Fruit fly (Drosophila melanogaster) whole organism, pupa: ENCODE results near the gene Sox102F.

ENCODE experiments used
- CG13204 ChIP-seq: fragments of 200-800 bp; sonication (Bioruptor generic); optimal IDR thresholded peaks from 2 replicates; lab custom pipeline; 2018; ENCODE audit warnings: missing biosample characterization, mild to moderate bottlenecking, missing genetic modification characterization, moderate library complexity
- CG15710 ChIP-seq: fragments of 200-800 bp; sonication (Bioruptor generic); optimal IDR thresholded peaks from 2 replicates; lab custom pipeline; 2018; ENCODE audit warnings: missing biosample characterization, mild to moderate bottlenecking, missing genetic modification characterization, moderate library complexity
- CG8159 ChIP-seq: fragments of 200-800 bp; sonication (Bioruptor generic); optimal IDR thresholded peaks from 3 replicates; lab custom pipeline; 2018; ENCODE audit warnings: missing biosample characterization, mild to moderate bottlenecking, missing genetic modification characterization, moderate library complexity
- EcR ChIP-seq: fragments of 200-800 bp; sonication (Bioruptor generic); optimal IDR thresholded peaks from 3 replicates; lab custom pipeline; 2019; ENCODE audit warnings: missing biosample characterization, missing genetic modification characterization, mild to moderate bottlenecking, moderate library complexity, missing genetic modification reagents
- Snoo ChIP-seq: fragments of 200-800 bp; sonication (Bioruptor generic); optimal IDR thresholded peaks from 3 replicates; lab custom pipeline; 2017; ENCODE audit warnings: missing biosample characterization, mild to moderate bottlenecking, missing genetic modification characterization, inconsistent platforms
- fd96Ca ChIP-seq: fragments of 200-800 bp; sonication (Bioruptor generic); IDR thresholded peaks from 3 replicates; pipeline ENCODE4 v1.3.6; 2022; ENCODE audit warnings: missing biosample characterization, missing genetic modification characterization

- no peak for TF ChIP-seq CG15710
- TF ChIP-seq CG13204 (GFP tag; lab: Kevin White, UChicago) = no peak
- TF ChIP-seq fd96Ca (GFP tag; lab: Robert Waterston, UW) = no peak
- no peak for TF ChIP-seq Snoo (tag; lab: Kevin White, UChicago)
- TF ChIP-seq EcR = no peak
- no peak for TF ChIP-seq CG8159 (tag; lab: Kevin White, UChicago)
Observed at dm6 chr4:833790-834451, at the start of gene Sox102F.
